Worm (Caenorhabditis elegans): ENCODE results near the gene hpo-38.

hpo-38 gene

ce11 chrIII:230129-230528 is at the start of gene hpo-38:
Gene hpo-38 (plus strand): TSS chrIII:230429.
- no peak for TF ChIP-seq unc-62 (GFP tag; optimal IDR thresholded peaks at IDR 0.05)

ce11 chrIII:180963-181362 is 49.3 kb upstream of the hpo-38 start, which contains the start of gene F40G9.5:
Gene F40G9.5 (plus strand): TSS chrIII:181263.
- TF ChIP-seq unc-62 (GFP tag; optimal IDR thresholded peaks at IDR 0.05), result no peak

- no peak for TF ChIP-seq unc-62 (GFP tag; optimal IDR thresholded peaks at IDR 0.05)
Observed at ce11 chrIII:182080-182479, 48.1 kb upstream of the hpo-38 start, which contains the start of gene F40G9.15. Gene F40G9.15 (plus strand): TSS chrIII:182380.

- no peak for TF ChIP-seq unc-62 (GFP tag; optimal IDR thresholded peaks at IDR 0.05)
Observed at ce11 chrIII:183072-183471, 47.2 kb upstream of the hpo-38 start.

ce11 chrIII:184335-184734 is 45.9 kb upstream of the hpo-38 start:
- no peak for TF ChIP-seq unc-62 (GFP tag; optimal IDR thresholded peaks at IDR 0.05)

ce11 chrIII:187829-188228 is 42.4 kb upstream of the hpo-38 start, which contains the start of gene mxl-2:
Gene mxl-2 (minus strand): TSS chrIII:188131.
- no peak for TF ChIP-seq unc-62 (GFP tag; optimal IDR thresholded peaks at IDR 0.05)

ce11 chrIII:188426-188888 is 41.8 kb upstream of the hpo-38 start, which contains the start of gene ubc-20:
Gene ubc-20 (plus strand): TSS chrIII:188838.
- TF ChIP-seq unc-62 (GFP tag; optimal IDR thresholded peaks at IDR 0.05), result no peak

ce11 chrIII:189280-189679 is 40.9 kb upstream of the hpo-38 start:
- TF ChIP-seq unc-62 (GFP tag; optimal IDR thresholded peaks at IDR 0.05), result no peak

ce11 chrIII:190686-191085 is 39.5 kb upstream of the hpo-38 start, which contains the start of gene cox-17:
Gene cox-17 (plus strand): TSS chrIII:190986.
- no peak for TF ChIP-seq unc-62 (GFP tag; optimal IDR thresholded peaks at IDR 0.05)

- TF ChIP-seq unc-62 (GFP tag; optimal IDR thresholded peaks at IDR 0.05), result no peak
Observed at ce11 chrIII:191803-192202, 38.4 kb upstream of the hpo-38 start, which contains the start of gene sec-20. Gene sec-20 (plus strand): TSS chrIII:192103.

ce11 chrIII:194160-194559 is 36.1 kb upstream of the hpo-38 start, which contains the start of gene F40G9.17:
Gene F40G9.17 (plus strand): TSS chrIII:194460.
- no peak for TF ChIP-seq unc-62 (GFP tag; optimal IDR thresholded peaks at IDR 0.05)

ce11 chrIII:203953-204352 is 26.3 kb upstream of the hpo-38 start:
- TF ChIP-seq unc-62 (GFP tag; optimal IDR thresholded peaks at IDR 0.05), result no peak

ce11 chrIII:207023-207422 is 23.2 kb upstream of the hpo-38 start, which contains the start of gene W10C4.1:
Gene W10C4.1 (minus strand): TSS chrIII:207123.
- TF ChIP-seq unc-62 (GFP tag; optimal IDR thresholded peaks at IDR 0.05), result no peak

- TF ChIP-seq unc-62 (GFP tag; optimal IDR thresholded peaks at IDR 0.05), result no peak
Observed at ce11 chrIII:208793-209694, 21.2 kb upstream of the hpo-38 start.

- TF ChIP-seq unc-62 (GFP tag; optimal IDR thresholded peaks at IDR 0.05), result no peak
Observed at ce11 chrIII:209695-210091, 20.5 kb upstream of the hpo-38 start, which contains the start of gene klp-20. Gene klp-20 (plus strand): TSS chrIII:209992.

ce11 chrIII:211387-211786 is 18.8 kb upstream of the hpo-38 start:
- TF ChIP-seq unc-62 (GFP tag; optimal IDR thresholded peaks at IDR 0.05), result no peak

ce11 chrIII:220368-220767 is 9.9 kb upstream of the hpo-38 start:
- TF ChIP-seq unc-62 (GFP tag; optimal IDR thresholded peaks at IDR 0.05), result no peak
